Worm (Caenorhabditis elegans) whole organism, early embryonic: ENCODE data around the gene T02B11.6.

Experiments used
- F13C5.2 ChIP-seq: sonication (generic microtip); optimal IDR thresholded peaks from 2 replicates; lab custom pipeline; 2017; ENCODE audit warnings: mild to moderate bottlenecking, missing genetic modification characterization, inconsistent platforms, missing compliant biosample characterization
- aly-1 ChIP-seq: sonication (generic microtip); optimal IDR thresholded peaks from 2 replicates; lab custom pipeline; 2016; ENCODE audit warnings: missing genetic modification characterization, missing compliant biosample characterization
- ama-1 ChIP-seq: fragments of 150-350 bp; optimal IDR thresholded peaks from 2 replicates; lab custom pipeline; 2014
- ceh-13 ChIP-seq: fragments of 200-800 bp; sonication (Bioruptor generic); optimal IDR thresholded peaks from 2 replicates; lab custom pipeline; 2018; ENCODE audit warnings: mild to moderate bottlenecking, missing genetic modification characterization, missing compliant biosample characterization
- ceh-36 ChIP-seq: sonication (generic microtip); optimal IDR thresholded peaks from 2 replicates; lab custom pipeline; 2016; ENCODE audit warnings: missing genetic modification characterization, inconsistent platforms, missing compliant biosample characterization
- ets-7 ChIP-seq: sonication (generic microtip); optimal IDR thresholded peaks from 2 replicates; lab custom pipeline; 2016; ENCODE audit warnings: missing genotype, missing genetic modification characterization, missing compliant biosample characterization
- flt-1 ChIP-seq: fragments of 200-800 bp; sonication (Bioruptor generic); IDR thresholded peaks from 2 replicates; pipeline ENCODE4 v1.3.6; 2022; ENCODE audit warnings: missing genetic modification characterization, missing compliant biosample characterization
- hmg-4 ChIP-seq: fragments of 200-800 bp; sonication (Bioruptor generic); optimal IDR thresholded peaks from 2 replicates; lab custom pipeline; 2018; ENCODE audit warnings: mild to moderate bottlenecking, missing genetic modification characterization, missing compliant biosample characterization
- hnd-1 ChIP-seq: sonication (generic microtip); optimal IDR thresholded peaks from 2 replicates; lab custom pipeline; 2016; ENCODE audit warnings: missing genetic modification characterization, missing compliant biosample characterization
- pes-1 ChIP-seq: fragments of 200-800 bp; sonication (Bioruptor generic); IDR thresholded peaks from 2 replicates; pipeline ENCODE4 v1.3.6; 2022; ENCODE audit warnings: missing genetic modification reagents, missing genetic modification characterization, missing compliant biosample characterization
- scrt-1 ChIP-seq: fragments of 200-800 bp; sonication (Bioruptor generic); IDR thresholded peaks from 2 replicates; pipeline ENCODE4 v1.3.6; 2022; ENCODE audit warnings: missing genetic modification characterization, missing compliant biosample characterization
- sea-1 ChIP-seq: fragments of 200-800 bp; sonication (Bioruptor generic); conservative IDR thresholded peaks from 2 replicates; pipeline ENCODE4 v1.3.6; 2022; ENCODE audit warnings: missing genetic modification characterization, missing compliant biosample characterization
- tbx-11 ChIP-seq: fragments of 200-800 bp; sonication (Bioruptor generic); IDR thresholded peaks from 2 replicates; pipeline ENCODE4 v1.3.6; 2022; ENCODE audit warnings: missing genetic modification characterization, missing compliant biosample characterization
- tra-4 ChIP-seq: sonication (generic microtip); optimal IDR thresholded peaks from 2 replicates; lab custom pipeline; 2017; ENCODE audit warnings: missing genetic modification characterization, missing compliant biosample characterization

DNA sequence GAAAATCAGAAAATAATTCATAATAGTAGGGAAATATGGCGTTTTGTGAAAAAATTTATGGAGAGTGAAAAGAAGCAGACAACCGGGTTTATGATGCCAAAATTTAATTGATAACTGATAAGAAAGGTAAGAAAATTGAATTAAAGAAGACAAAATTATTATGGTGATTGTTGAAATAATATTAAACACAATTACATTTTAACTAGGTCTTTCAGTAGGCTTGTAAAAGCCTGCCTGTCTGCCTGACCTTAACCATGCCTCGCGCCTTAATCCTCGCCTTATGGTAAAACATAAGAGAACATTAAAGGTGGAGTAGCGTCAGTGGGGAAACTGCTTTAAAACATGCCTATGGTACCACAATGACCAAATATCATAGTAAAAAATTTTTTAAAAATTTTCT is 10.5 kb downstream of the T02B11.6 start, which contains the start of gene T02B11.8:
- TF ChIP-seq ama-1 (no peak), ceh-13 (GFP tag; lab: Kevin White, UChicago) (no peak), tbx-11 (GFP tag; lab: Robert Waterston, UW) (no peak), hnd-1 (tag; lab: Kevin White, UChicago) (no peak), hmg-4 (GFP tag; lab: Kevin White, UChicago) (no peak), ets-7 (no peak), pes-1 (GFP tag; lab: Robert Waterston, UW) (no peak), aly-1 (tag; lab: Kevin White, UChicago) (no peak), ceh-36 (tag; lab: Kevin White, UChicago) (no peak), F13C5.2 (tag; lab: Kevin White, UChicago) (no peak), tra-4 (tag; lab: Kevin White, UChicago) (no peak), sea-1 (GFP tag; lab: Robert Waterston, UW) (no peak), flt-1 (GFP tag; lab: Robert Waterston, UW) (no peak), scrt-1 (GFP tag; lab: Robert Waterston, UW) (no peak)
